Fruit fly (Drosophila melanogaster): ENCODE measurements around the gene Sf3b3.

Sf3b3 gene

dm6 chr3L:778977-779376 lies 54.2 kb downstream of the Sf3b3 start:
- TF ChIP-seq OdsH (GFP tag; optimal IDR thresholded peaks at IDR 0.05), result peak; percentile 37
- TF ChIP-seq CG4318 (GFP tag; optimal IDR thresholded peaks at IDR 0.05), result peak; percentile 39
- no peak for TF ChIP-seq CG8632 (GFP tag; optimal IDR thresholded peaks at IDR 0.05)
- TF ChIP-seq Ets96B (tag; optimal IDR thresholded peaks at IDR 0.05), result no peak
- peak; percentile 8 for TF ChIP-seq CG7368 (GFP tag; optimal IDR thresholded peaks at IDR 0.05)
- peak; percentile 68 for TF ChIP-seq CG32006 (GFP tag; optimal IDR thresholded peaks at IDR 0.05)
- no peak for TF ChIP-seq CG3032 (tag; optimal IDR thresholded peaks at IDR 0.05)
- no peak for TF ChIP-seq salr (GFP tag; optimal IDR thresholded peaks at IDR 0.05)
- TF ChIP-seq CG3919 (GFP tag; optimal IDR thresholded peaks at IDR 0.05), result peak; percentile 43
- TF ChIP-seq CG16779 (tag; optimal IDR thresholded peaks at IDR 0.05), result no peak
- TF ChIP-seq CG9139 (GFP tag; optimal IDR thresholded peaks at IDR 0.05), result no peak
- peak; percentile 42 for TF ChIP-seq dac (GFP tag; optimal IDR thresholded peaks at IDR 0.05)
- TF ChIP-seq Sox102F (GFP tag; optimal IDR thresholded peaks at IDR 0.05), result no peak
- TF ChIP-seq Met (GFP tag; optimal IDR thresholded peaks at IDR 0.05), result no peak
- no peak for TF ChIP-seq CG8319 (GFP tag; optimal IDR thresholded peaks at IDR 0.05)
- TF ChIP-seq CG6276 (GFP tag; optimal IDR thresholded peaks at IDR 0.05), result no peak
- TF ChIP-seq vri (GFP tag; optimal IDR thresholded peaks at IDR 0.05), result no peak
- peak; percentile 56 for TF ChIP-seq Lpt (GFP tag; optimal IDR thresholded peaks at IDR 0.05)
- TF ChIP-seq CG11762 (GFP tag; optimal IDR thresholded peaks at IDR 0.05; ENCODE audit: insufficient read depth), result peak; percentile 28
- no peak for TF ChIP-seq CG1621 (tag; optimal IDR thresholded peaks at IDR 0.05)
- peak; percentile 28 for TF ChIP-seq achi (GFP tag; optimal IDR thresholded peaks at IDR 0.05)
- TF ChIP-seq Hr38 (GFP tag; optimal IDR thresholded peaks at IDR 0.05), result no peak
- TF ChIP-seq CG15336 (GFP tag; IDR thresholded peaks at IDR 0.05), result peak; percentile 84
- no peak for TF ChIP-seq CG6854 (GFP tag; optimal IDR thresholded peaks at IDR 0.05)
- peak; percentile 70 for TF ChIP-seq eg (GFP tag; IDR thresholded peaks at IDR 0.05)
- TF ChIP-seq CG6163 (GFP tag; IDR thresholded peaks at IDR 0.05), result peak; percentile 57; the same call in 2 of the 3 replicates
- TF ChIP-seq net (GFP tag; optimal IDR thresholded peaks at IDR 0.05), result peak; percentile 41
- no peak for TF ChIP-seq Eip93F (GFP tag; optimal IDR thresholded peaks at IDR 0.05)
- TF ChIP-seq cyc (GFP tag; optimal IDR thresholded peaks at IDR 0.05), result no peak
- TF ChIP-seq CG31627 (GFP tag; optimal IDR thresholded peaks at IDR 0.05), result no peak
- TF ChIP-seq fd85E (GFP tag; optimal IDR thresholded peaks at IDR 0.05), result no peak
- no peak for TF ChIP-seq Gug (GFP tag; IDR thresholded peaks at IDR 0.05)
- no peak for TF ChIP-seq svp (GFP tag)
- TF ChIP-seq Hr4 (GFP tag; optimal IDR thresholded peaks at IDR 0.05), result peak; percentile 75
- peak; percentile 54 for TF ChIP-seq pdm3 (GFP tag; optimal IDR thresholded peaks at IDR 0.05)
- no peak for TF ChIP-seq Sox15 (GFP tag; optimal IDR thresholded peaks at IDR 0.05)
- TF ChIP-seq spab (GFP tag; optimal IDR thresholded peaks at IDR 0.05), result no peak
- TF ChIP-seq CG10631 (GFP tag; optimal IDR thresholded peaks at IDR 0.05), result peak; percentile 15
- TF ChIP-seq esn (GFP tag; optimal IDR thresholded peaks at IDR 0.05), result no peak
- no peak for TF ChIP-seq CG10669 (GFP tag; optimal IDR thresholded peaks at IDR 0.05)
- no peak for TF ChIP-seq Ets21C (GFP tag; optimal IDR thresholded peaks at IDR 0.05)
- no peak for TF ChIP-seq ss (GFP tag; optimal IDR thresholded peaks at IDR 0.05)
- TF ChIP-seq fkh (GFP tag; optimal IDR thresholded peaks at IDR 0.05), result peak; percentile 43
- TF ChIP-seq fd59A (GFP tag; optimal IDR thresholded peaks at IDR 0.05), result no peak
- TF ChIP-seq topi (GFP tag; optimal IDR thresholded peaks at IDR 0.05), result no peak
- no peak for TF ChIP-seq CG34406 (GFP tag; optimal IDR thresholded peaks at IDR 0.05)
- no peak for TF ChIP-seq CG6808 (GFP tag; optimal IDR thresholded peaks at IDR 0.05)
- no peak; the same call in 1 of the 2 replicates for TF ChIP-seq CG11294 (GFP tag; IDR thresholded peaks at IDR 0.05)
- TF ChIP-seq Smox (GFP tag; optimal IDR thresholded peaks at IDR 0.05), result no peak
- TF ChIP-seq lz (GFP tag; optimal IDR thresholded peaks at IDR 0.05), result no peak
- no peak for TF ChIP-seq acj6 (GFP tag; optimal IDR thresholded peaks at IDR 0.05)
- peak; percentile 15 for TF ChIP-seq Hr39 (GFP tag; optimal IDR thresholded peaks at IDR 0.05)
- no peak for TF ChIP-seq CG6792 (GFP tag; optimal IDR thresholded peaks at IDR 0.05)
